Worm (Caenorhabditis elegans): ENCODE results near the gene srh-213.

DNA sequence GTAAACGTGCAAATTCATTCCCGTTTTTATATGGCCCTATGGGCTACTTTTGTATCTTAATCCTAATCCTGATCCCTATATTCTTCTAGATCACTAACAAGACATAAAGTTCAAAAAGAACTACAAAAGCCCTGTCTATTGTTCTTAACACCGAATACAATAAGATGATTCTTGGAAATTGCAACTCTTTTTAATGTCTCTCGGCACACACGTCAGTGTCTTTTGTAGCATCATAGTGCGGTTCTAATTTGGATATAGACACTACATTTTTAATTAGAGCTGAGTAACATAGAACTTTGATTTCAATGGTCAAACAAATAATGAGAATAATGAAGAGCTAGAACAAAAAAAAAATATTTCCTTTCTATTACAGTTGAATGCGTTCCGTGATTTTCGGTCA lies 45.0 kb upstream of the srh-213 start:
- TF ChIP-seq klf-2 (GFP tag; conservative IDR thresholded peaks at IDR 0.05) (no peak), ztf-29 (GFP tag; IDR thresholded peaks at IDR 0.05) (no peak), ref-1 (GFP tag; conservative IDR thresholded peaks at IDR 0.05) (no peak), T22C8.4 (GFP tag; IDR thresholded peaks at IDR 0.05) (no peak), cog-1 (tag; optimal IDR thresholded peaks at IDR 0.05) (no peak), flt-1 (GFP tag; IDR thresholded peaks at IDR 0.05) (no peak), ztf-23 (GFP tag; IDR thresholded peaks at IDR 0.05) (no peak)
